Worm (Caenorhabditis elegans): Measurements from ENCODE around the gene C34F6.9.

Gene C34F6.9

DNA sequence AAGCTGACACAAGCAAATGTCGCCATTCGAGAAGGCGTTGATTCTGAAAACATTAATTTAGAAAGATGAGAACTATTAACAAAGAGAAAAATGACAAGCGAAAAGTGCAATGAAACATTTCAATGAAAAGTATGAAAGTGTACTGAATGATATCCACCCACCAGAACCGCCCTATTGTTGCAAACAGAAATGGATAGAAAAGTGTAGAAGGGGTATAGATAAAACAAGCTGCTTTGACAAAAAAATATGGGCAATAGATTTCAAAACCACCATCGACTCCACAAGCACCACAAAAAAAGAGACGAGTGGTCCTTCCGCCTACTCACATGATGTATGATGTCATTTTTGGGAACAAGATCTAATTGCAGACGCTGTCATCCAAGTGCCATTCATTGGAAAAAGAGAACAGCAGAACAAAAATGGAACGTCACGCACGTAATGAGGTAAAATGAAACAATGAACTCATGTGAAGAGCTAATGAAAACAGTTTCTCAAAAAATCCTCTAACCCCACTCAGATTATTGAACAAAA is 18.2 kb upstream of the C34F6.9 start, which contains the start of gene C34F6.10:
C34F6.10 (minus strand) TSS at position 51 of the 531 bp plus-strand sequence.
- TF ChIP-seq ceh-82 (tag; optimal IDR thresholded peaks at IDR 0.05) (no peak), ztf-4 (tag; optimal IDR thresholded peaks at IDR 0.05) (no peak), unc-62 (GFP tag; optimal IDR thresholded peaks at IDR 0.05) (no peak), hmg-11 (tag; optimal IDR thresholded peaks at IDR 0.05) (no peak), elt-1 (tag; optimal IDR thresholded peaks at IDR 0.05) (no peak), sea-2 (GFP tag; optimal IDR thresholded peaks at IDR 0.05) (no peak), nfya-1 (tag; optimal IDR thresholded peaks at IDR 0.05; ENCODE audit: insufficient read depth) (peak; percentile 5), ama-1 (optimal IDR thresholded peaks at IDR 0.05) (peak; percentile 5), tbx-2 (tag; optimal IDR thresholded peaks at IDR 0.05) (no peak), unc-39 (tag; optimal IDR thresholded peaks at IDR 0.05) (no peak), fos-1 (tag; optimal IDR thresholded peaks at IDR 0.05) (no peak), fkh-2 (tag; optimal IDR thresholded peaks at IDR 0.05) (no peak), nhr-28 (tag; optimal IDR thresholded peaks at IDR 0.05) (no peak), lin-39 (tag; optimal IDR thresholded peaks at IDR 0.05) (peak; percentile 1), zag-1 (tag; optimal IDR thresholded peaks at IDR 0.05) (no peak), elt-3 (tag; optimal IDR thresholded peaks at IDR 0.05) (no peak), ceh-28 (tag; optimal IDR thresholded peaks at IDR 0.05) (no peak), egl-5 (tag; optimal IDR thresholded peaks at IDR 0.05) (no peak), pqm-1 (tag; optimal IDR thresholded peaks at IDR 0.05) (no peak), ztf-11 (tag; optimal IDR thresholded peaks at IDR 0.05) (no peak), nhr-43 (tag; optimal IDR thresholded peaks at IDR 0.05; ENCODE audit: poor library complexity, severe bottlenecking) (no peak), nhr-77 (tag; optimal IDR thresholded peaks at IDR 0.05) (no peak), ceh-16 (tag; optimal IDR thresholded peaks at IDR 0.05) (no peak), nhr-11 (tag; optimal IDR thresholded peaks at IDR 0.05) (no peak), lsy-12 (tag; optimal IDR thresholded peaks at IDR 0.05) (peak; percentile 16)

- TF ChIP-seq skn-1 (tag; optimal IDR thresholded peaks at IDR 0.05) (no peak), nhr-67 (tag; optimal IDR thresholded peaks at IDR 0.05) (no peak), sea-2 (GFP tag; optimal IDR thresholded peaks at IDR 0.05) (no peak), egl-27 (tag; optimal IDR thresholded peaks at IDR 0.05) (no peak), mdl-1 (tag; optimal IDR thresholded peaks at IDR 0.05) (no peak), nhr-76 (tag; optimal IDR thresholded peaks at IDR 0.05) (no peak), unc-39 (tag; optimal IDR thresholded peaks at IDR 0.05) (no peak), eor-1 (tag; optimal IDR thresholded peaks at IDR 0.05) (no peak), daf-12 (tag; optimal IDR thresholded peaks at IDR 0.05) (no peak)
Measured at ce11 chrX:11226595-11226994, 4.1 kb upstream of the C34F6.9 start, which contains the start of gene C34F6.12. TSS of gene C34F6.12 (minus strand) at chrX:11226695.

DNA sequence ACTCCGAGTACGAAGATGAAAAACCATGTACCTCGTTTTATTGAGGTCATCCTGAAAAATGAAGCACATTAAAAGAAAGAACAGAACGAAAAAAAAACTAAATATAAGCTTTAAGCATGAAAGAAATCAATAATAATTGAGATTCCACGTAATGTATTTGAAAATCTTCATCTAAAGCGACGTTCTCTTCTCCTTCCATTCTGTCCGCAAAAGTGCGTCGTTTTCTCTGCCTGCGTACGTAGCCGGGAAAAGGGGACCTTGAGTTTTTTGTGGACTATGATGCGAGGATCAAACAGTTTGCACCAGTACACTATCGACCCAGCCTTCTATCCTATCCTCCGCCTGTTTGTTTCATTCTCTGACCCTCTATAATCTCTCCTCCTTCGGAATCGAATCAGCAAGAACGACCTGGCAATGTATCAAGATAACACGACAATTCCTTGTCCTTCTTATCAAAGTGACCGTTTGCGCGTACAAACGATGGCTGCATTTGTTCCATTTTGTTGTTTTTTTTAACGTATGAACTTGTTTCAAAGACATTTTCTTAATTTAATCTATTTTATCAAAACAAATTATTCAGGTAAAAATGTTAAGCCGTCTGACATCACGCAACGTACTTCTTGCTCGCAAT is 6.9 kb downstream of the C34F6.9 start, which contains the start of the genes C34F6.7 and idh-2:
C34F6.7 (minus strand) TSS at position 51 of the 631 bp plus-strand sequence.
idh-2 (plus strand) TSS at position 581 of the 631 bp plus-strand sequence.
- peak; percentile 72 for TF ChIP-seq nhr-43 (tag; optimal IDR thresholded peaks at IDR 0.05; ENCODE audit: poor library complexity, severe bottlenecking)
- peak; percentile 73 for TF ChIP-seq nhr-23 (tag; optimal IDR thresholded peaks at IDR 0.05)
- TF ChIP-seq nhr-25 (tag; optimal IDR thresholded peaks at IDR 0.05), result peak; percentile 33
- TF ChIP-seq pqm-1 (tag; optimal IDR thresholded peaks at IDR 0.05), result no peak
- TF ChIP-seq elt-3 (tag; optimal IDR thresholded peaks at IDR 0.05), result peak in 1 of 3 experiments; percentile 22
- peak; percentile 64 for TF ChIP-seq hmg-11 (tag; optimal IDR thresholded peaks at IDR 0.05)
- TF ChIP-seq nfya-1 (tag; optimal IDR thresholded peaks at IDR 0.05; ENCODE audit: insufficient read depth), result peak; percentile 31
- TF ChIP-seq elt-2 (tag; optimal IDR thresholded peaks at IDR 0.05), result peak; percentile 43
- no peak for TF ChIP-seq lin-39 (tag; optimal IDR thresholded peaks at IDR 0.05)

- TF ChIP-seq lin-15B (tag; optimal IDR thresholded peaks at IDR 0.05) (no peak), elt-3 (tag; optimal IDR thresholded peaks at IDR 0.05) (no peak), nhr-67 (tag; optimal IDR thresholded peaks at IDR 0.05) (no peak), jun-1 (tag; optimal IDR thresholded peaks at IDR 0.05) (no peak), elt-1 (tag; optimal IDR thresholded peaks at IDR 0.05) (no peak), egl-27 (tag; optimal IDR thresholded peaks at IDR 0.05) (no peak), nhr-77 (tag; optimal IDR thresholded peaks at IDR 0.05) (no peak), nhr-43 (tag; optimal IDR thresholded peaks at IDR 0.05; ENCODE audit: poor library complexity, severe bottlenecking) (no peak), zag-1 (tag; optimal IDR thresholded peaks at IDR 0.05) (no peak), ceh-9 (tag; optimal IDR thresholded peaks at IDR 0.05) (no peak), fkh-2 (tag; optimal IDR thresholded peaks at IDR 0.05) (no peak), snpc-4 (tag; optimal IDR thresholded peaks at IDR 0.05) (no peak)
Measured at ce11 chrX:11211360-11211759, 11.1 kb downstream of the C34F6.9 start.

Measured in whole organism, L3 larva.